Worm (Caenorhabditis elegans) whole organism, L1 larva: ENCODE data around the gene Y38H6C.9.

ENCODE experiments used
- efl-1 ChIP-seq, 4 experiments: fragments of 150-350 bp; optimal IDR thresholded peaks in 3 of 4; peaks in 1 of 4; 1 replicate in 1 of 4; 2 replicates in 3 of 4; lab custom pipeline; 2014; ENCODE audit warnings: missing biosample characterization in 2 of 4, missing genetic modification characterization in 2 of 4, missing genetic modification reagents in 2 of 4
- egl-27 ChIP-seq, 2 experiments: fragments of 150-350 bp in 1 of 2; sonication (generic microtip); optimal IDR thresholded peaks; 3 replicates each; lab custom pipeline; 2017 to 2018; ENCODE audit warnings: missing biosample characterization in 2 of 2, missing genetic modification characterization in 2 of 2, missing genetic modification reagents in 2 of 2
- lin-15B ChIP-seq: fragments of 150-350 bp; sonication (generic microtip); optimal IDR thresholded peaks from 3 replicates; lab custom pipeline; 2014; ENCODE audit warnings: missing biosample characterization, missing genetic modification characterization
- lin-35 ChIP-seq, 2 experiments: fragments of 150-350 bp; optimal IDR thresholded peaks; 2 replicates each; lab custom pipeline; 2014; ENCODE audit warnings: missing biosample characterization in 2 of 2, missing genetic modification characterization in 2 of 2, missing genetic modification reagents in 2 of 2
- lir-3 ChIP-seq: sonication (generic microtip); optimal IDR thresholded peaks from 2 replicates; lab custom pipeline; 2016; ENCODE audit warnings: mild to moderate bottlenecking, missing genetic modification characterization, moderate library complexity, missing compliant biosample characterization; ENCODE audit not compliant: poor library complexity

- no peak for TF ChIP-seq lin-15B
- no peak for TF ChIP-seq egl-27 (tag; optimal IDR thresholded peaks at IDR 0.05; lab: Kevin White, UChicago)
- no peak for TF ChIP-seq efl-1 (optimal IDR thresholded peaks at IDR 0.05; lab: Kevin White, UChicago)
- TF ChIP-seq efl-1 (GFP tag; optimal IDR thresholded peaks at IDR 0.05 in 1 of 2; lab: Kevin White, UChicago) = no peak
- no peak for TF ChIP-seq lir-3 (tag; lab: Kevin White, UChicago)
- TF ChIP-seq lin-35 (GFP tag; optimal IDR thresholded peaks at IDR 0.05; lab: Kevin White, UChicago) = no peak
Measured at ce11 chrV:20504997-20505396, 17.1 kb downstream of the Y38H6C.9 start, which contains the start of gene Y38H6C.4.
